Fruit fly (Drosophila melanogaster) whole organism, prepupa: ENCODE data around the gene Sema1a.

ENCODE experiments used
- Blimp-1 ChIP-seq: fragments of 200-800 bp; sonication (Bioruptor generic); optimal IDR thresholded peaks from 3 replicates; lab custom pipeline; 2017; ENCODE audit warnings: missing biosample characterization, missing genetic modification characterization, mild to moderate bottlenecking, moderate library complexity, missing genetic modification reagents
- CG10631 ChIP-seq: fragments of 200-800 bp; sonication (Bioruptor generic); optimal IDR thresholded peaks from 2 replicates; lab custom pipeline; 2016; ENCODE audit warnings: missing biosample characterization, missing genetic modification characterization
- CG32006 ChIP-seq: fragments of 200-800 bp; sonication (Bioruptor generic); optimal IDR thresholded peaks from 3 replicates; lab custom pipeline; 2017; ENCODE audit warnings: missing biosample characterization, mild to moderate bottlenecking, missing genetic modification characterization
- CG4318 ChIP-seq: fragments of 200-800 bp; sonication (Bioruptor generic); optimal IDR thresholded peaks from 3 replicates; lab custom pipeline; 2017; ENCODE audit warnings: missing biosample characterization, mild to moderate bottlenecking, missing genetic modification characterization
- CG9139 ChIP-seq: fragments of 200-800 bp; sonication (Bioruptor generic); optimal IDR thresholded peaks from 3 replicates; lab custom pipeline; 2017; ENCODE audit warnings: missing biosample characterization, mild to moderate bottlenecking, missing genetic modification characterization
- Lpt ChIP-seq: fragments of 200-800 bp; sonication (Bioruptor generic); optimal IDR thresholded peaks from 3 replicates; lab custom pipeline; 2016; ENCODE audit warnings: missing biosample characterization, missing genetic modification characterization
- cyc ChIP-seq: fragments of 200-800 bp; sonication (Bioruptor generic); optimal IDR thresholded peaks from 3 replicates; lab custom pipeline; 2016; ENCODE audit warnings: missing biosample characterization, missing genetic modification characterization
- dac ChIP-seq: fragments of 200-800 bp; sonication (Bioruptor generic); optimal IDR thresholded peaks from 2 replicates; lab custom pipeline; 2017; ENCODE audit warnings: missing biosample characterization, mild to moderate bottlenecking, missing genetic modification characterization
- dsx ChIP-seq: fragments of 200-800 bp; optimal IDR thresholded peaks from 3 replicates; lab custom pipeline; 2019; ENCODE audit warnings: missing biosample characterization, mild to moderate bottlenecking, missing genetic modification characterization, moderate library complexity; ENCODE audit not compliant: poor library complexity, severe bottlenecking
- esn ChIP-seq: fragments of 200-800 bp; sonication (Bioruptor generic); optimal IDR thresholded peaks from 2 replicates; lab custom pipeline; 2016; ENCODE audit warnings: missing biosample characterization, mild to moderate bottlenecking, missing genetic modification characterization, moderate library complexity
- lz ChIP-seq: fragments of 200-800 bp; sonication (Bioruptor generic); optimal IDR thresholded peaks from 3 replicates; lab custom pipeline; 2016; ENCODE audit warnings: missing biosample characterization, missing genetic modification characterization

DNA sequence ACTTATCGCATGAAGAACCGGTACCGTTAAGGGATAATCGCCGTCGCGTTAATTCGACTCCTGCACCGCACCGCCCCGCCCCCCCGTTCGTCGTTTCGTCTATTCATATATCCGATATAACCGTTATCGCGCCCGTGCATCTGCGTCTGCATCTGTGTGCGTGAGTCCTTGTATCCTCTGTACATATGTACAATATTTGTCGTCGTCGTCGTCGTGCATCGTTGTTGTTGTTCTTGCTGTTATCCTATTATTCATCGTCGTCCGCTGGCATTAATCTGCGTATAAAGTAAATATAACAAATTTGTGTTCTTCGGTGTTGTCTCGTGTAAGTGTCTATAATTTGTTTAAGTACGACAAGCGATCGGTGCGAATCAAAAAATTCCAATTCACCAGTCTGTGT is 2.7 kb downstream of the Sema1a start:
- TF ChIP-seq dsx (GFP tag; lab: Kevin White, UChicago) = no peak
- TF ChIP-seq CG9139 = no peak
- TF ChIP-seq Blimp-1 (GFP tag; lab: Kevin White, UChicago) = no peak
- TF ChIP-seq CG32006 (GFP tag; lab: Kevin White, UChicago) = no peak
- no peak for TF ChIP-seq CG4318 (GFP tag; lab: Kevin White, UChicago)
- TF ChIP-seq esn (GFP tag; lab: Kevin White, UChicago) = no peak
- no peak for TF ChIP-seq dac (GFP tag; lab: Kevin White, UChicago)
- no peak for TF ChIP-seq cyc (GFP tag; lab: Kevin White, UChicago)
- no peak for TF ChIP-seq Lpt (GFP tag; lab: Kevin White, UChicago)
- TF ChIP-seq CG10631 (GFP tag; lab: Kevin White, UChicago) = no peak
- TF ChIP-seq lz (GFP tag; lab: Kevin White, UChicago) = no peak
